Fruit fly (Drosophila melanogaster): ENCODE data around the gene CG11357.

Gene CG11357

DNA sequence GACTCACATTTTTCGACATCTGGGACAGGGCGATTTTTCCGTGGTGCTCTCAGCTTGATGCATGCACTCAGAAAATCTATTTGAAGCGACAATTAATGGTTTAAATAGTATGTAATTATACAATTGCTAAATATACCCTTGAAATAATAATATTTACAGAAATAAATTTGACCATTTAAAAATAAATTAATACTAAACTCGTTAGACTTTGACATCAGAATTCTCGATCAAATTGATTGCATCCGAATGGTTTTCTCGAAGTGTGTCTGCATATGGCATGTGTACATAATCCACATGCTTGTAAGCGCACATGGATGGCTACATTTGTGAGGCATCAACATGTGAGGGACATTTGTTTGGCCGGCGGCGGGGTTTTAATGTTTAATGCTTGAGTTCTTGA lies 4.8 kb downstream of the CG11357 start (continued):
- peak; percentile 35; the same call in 1 of the 2 replicates for TF ChIP-seq CG1024 (GFP tag; IDR thresholded peaks at IDR 0.05)
- TF ChIP-seq Oli (tag; optimal IDR thresholded peaks at IDR 0.05) = peak; percentile 53
- no peak for TF ChIP-seq grn (GFP tag; optimal IDR thresholded peaks at IDR 0.05)
- TF ChIP-seq sob (GFP tag; IDR thresholded peaks at IDR 0.05) = no peak; the same call in 1 of the 2 replicates
- no peak for TF ChIP-seq Meics (GFP tag; optimal IDR thresholded peaks at IDR 0.05)
- no peak for TF ChIP-seq C15 (GFP tag; IDR thresholded peaks at IDR 0.05)
- TF ChIP-seq gt (GFP tag; IDR thresholded peaks at IDR 0.05) = no peak
- no peak for TF ChIP-seq fd3F (GFP tag; optimal IDR thresholded peaks at IDR 0.05)
- TF ChIP-seq org-1 (GFP tag; optimal IDR thresholded peaks at IDR 0.05) = peak; percentile 27
- TF ChIP-seq CG1647 (GFP tag; optimal IDR thresholded peaks at IDR 0.05) = no peak
- TF ChIP-seq chinmo (GFP tag; IDR thresholded peaks at IDR 0.05; ENCODE audit: partially characterized antibody) = no peak
- TF ChIP-seq CG3995 (GFP tag; optimal IDR thresholded peaks at IDR 0.05) = no peak
- no peak for TF ChIP-seq CG10321 (GFP tag; IDR thresholded peaks at IDR 0.05)
- no peak for TF ChIP-seq lov (optimal IDR thresholded peaks at IDR 0.05)
- peak; percentile 71; the same call in 1 of the 3 replicates for TF ChIP-seq lov (GFP tag; IDR thresholded peaks at IDR 0.05)
- TF ChIP-seq fru (optimal IDR thresholded peaks at IDR 0.05) = no peak
- TF ChIP-seq CG7928 (GFP tag; optimal IDR thresholded peaks at IDR 0.05) = no peak
- peak; percentile 19 for TF ChIP-seq Deaf1 (tag; optimal IDR thresholded peaks at IDR 0.05)
- peak; percentile 84 for TF ChIP-seq CG4404 (GFP tag; IDR thresholded peaks at IDR 0.05)
- TF ChIP-seq Atf3 (GFP tag; optimal IDR thresholded peaks at IDR 0.05) = peak; percentile 14
- no peak for TF ChIP-seq h (optimal IDR thresholded peaks at IDR 0.05)
- no peak for TF ChIP-seq CG11085 (GFP tag; IDR thresholded peaks at IDR 0.05)
- TF ChIP-seq aop (GFP tag; IDR thresholded peaks at IDR 0.05) = no peak
- TF ChIP-seq Elba2 (GFP tag; optimal IDR thresholded peaks at IDR 0.05) = no peak
- no peak for TF ChIP-seq CG6765 (GFP tag; optimal IDR thresholded peaks at IDR 0.05)
- TF ChIP-seq CG6254 (GFP tag; optimal IDR thresholded peaks at IDR 0.05) = peak; percentile 73
- TF ChIP-seq Gsc (GFP tag; IDR thresholded peaks at IDR 0.05) = 0 out of 2 replicates have a peak, but pooled peaks have one; percentile 18
- TF ChIP-seq Ada2b (GFP tag; IDR thresholded peaks at IDR 0.05) = peak; percentile 42
- peak; percentile 20; the same call in 1 of the 2 replicates for TF ChIP-seq H2.0 (GFP tag; IDR thresholded peaks at IDR 0.05)
- no peak for TF ChIP-seq chm (GFP tag; IDR thresholded peaks at IDR 0.05)
- peak; percentile 67 for TF ChIP-seq Chrac-16 (GFP tag; optimal IDR thresholded peaks at IDR 0.05)
- no peak for TF ChIP-seq Dad (GFP tag; optimal IDR thresholded peaks at IDR 0.05)
- no peak for TF ChIP-seq exex (tag; optimal IDR thresholded peaks at IDR 0.05)
- no peak for TF ChIP-seq CG12236 (GFP tag; optimal IDR thresholded peaks at IDR 0.05)
- TF ChIP-seq CG10654 (GFP tag; optimal IDR thresholded peaks at IDR 0.05) = peak; percentile 53
- TF ChIP-seq Bgb (GFP tag; IDR thresholded peaks at IDR 0.05; ENCODE audit: partially characterized antibody) = no peak
- peak; percentile 85 for TF ChIP-seq zen (tag; optimal IDR thresholded peaks at IDR 0.05)
- peak; percentile 61; the same call in 1 of the 2 replicates for TF ChIP-seq peb (GFP tag; IDR thresholded peaks at IDR 0.05)
- TF ChIP-seq HLH54F (GFP tag; optimal IDR thresholded peaks at IDR 0.05) = no peak
- no peak for TF ChIP-seq CG15479 (GFP tag; optimal IDR thresholded peaks at IDR 0.05)
- TF ChIP-seq ara (GFP tag; IDR thresholded peaks at IDR 0.05) = peak; percentile 86
- TF ChIP-seq gem (tag; optimal IDR thresholded peaks at IDR 0.05) = peak; percentile 85
- TF ChIP-seq CG14965 (GFP tag; optimal IDR thresholded peaks at IDR 0.05; ENCODE audit: borderline replicate concordance) = no peak
- no peak for TF ChIP-seq maf-S (GFP tag; optimal IDR thresholded peaks at IDR 0.05)
- TF ChIP-seq Aef1 (GFP tag; IDR thresholded peaks at IDR 0.05) = no peak
- TF ChIP-seq gcm2 (GFP tag; optimal IDR thresholded peaks at IDR 0.05) = no peak
- TF ChIP-seq esg (GFP tag; conservative IDR thresholded peaks at IDR 0.05) = no peak
- TF ChIP-seq CG31441 (GFP tag; IDR thresholded peaks at IDR 0.05) = peak; percentile 76
- no peak for TF ChIP-seq Myb (GFP tag; optimal IDR thresholded peaks at IDR 0.05)
- TF ChIP-seq CG18764 (GFP tag; optimal IDR thresholded peaks at IDR 0.05) = peak; percentile 38
- TF ChIP-seq Rx (GFP tag; IDR thresholded peaks at IDR 0.05) = peak; percentile 37; the same call in 1 of the 2 replicates
- no peak for TF ChIP-seq emc (GFP tag; optimal IDR thresholded peaks at IDR 0.05)
- TF ChIP-seq Sox100B (GFP tag; optimal IDR thresholded peaks at IDR 0.05) = peak; percentile 56

All from whole organism, embryonic.